Fruit fly (Drosophila melanogaster) whole organism, embryonic: ENCODE measurements around the gene Usf.

Experiments used
- C15 ChIP-seq: fragments of 200-800 bp; sonication (Bioruptor generic); IDR thresholded peaks from 3 replicates; pipeline ENCODE4 v1.3.6; 2022; ENCODE audit warnings: missing biosample characterization, missing genetic modification characterization
- CG11696 ChIP-seq: fragments of 200-800 bp; sonication (Bioruptor generic); IDR thresholded peaks from 2 replicates; pipeline ENCODE4 v1.3.6; 2022; ENCODE audit warnings: missing biosample characterization, missing genetic modification characterization
- CG12155 ChIP-seq: fragments of 200-800 bp; sonication (Bioruptor generic); optimal IDR thresholded peaks from 3 replicates; lab custom pipeline; 2016; ENCODE audit warnings: missing biosample characterization, missing genetic modification characterization
- CG12391 ChIP-seq: fragments of 200-800 bp; sonication (Bioruptor generic); optimal IDR thresholded peaks from 3 replicates; lab custom pipeline; 2018; ENCODE audit warnings: missing biosample characterization, mild to moderate bottlenecking, missing genetic modification characterization, moderate library complexity
- CG12659 ChIP-seq: fragments of 200-800 bp; sonication (Bioruptor generic); optimal IDR thresholded peaks from 3 replicates; lab custom pipeline; 2017; ENCODE audit warnings: mild to moderate bottlenecking, missing biosample characterization, missing genetic modification reagents, missing genetic modification characterization
- CG14860 ChIP-seq: fragments of 200-800 bp; sonication (Bioruptor generic); IDR thresholded peaks from 3 replicates; pipeline ENCODE4 v1.3.6; 2022; ENCODE audit warnings: missing biosample characterization, missing genetic modification characterization; ENCODE audit not compliant: partially characterized antibody
- CG17359 ChIP-seq: fragments of 200-800 bp; sonication (Bioruptor generic); optimal IDR thresholded peaks from 3 replicates; lab custom pipeline; 2018; ENCODE audit warnings: missing biosample characterization, mild to moderate bottlenecking, missing genetic modification characterization, moderate library complexity
- CG17361 ChIP-seq: fragments of 200-800 bp; sonication (Bioruptor generic); IDR thresholded peaks from 3 replicates; pipeline ENCODE4 v1.3.6; 2022; ENCODE audit warnings: missing biosample characterization, missing genetic modification characterization
- CG1792 ChIP-seq: fragments of 200-800 bp; sonication (Bioruptor generic); optimal IDR thresholded peaks from 2 replicates; lab custom pipeline; 2016; ENCODE audit warnings: missing biosample characterization, missing genetic modification characterization
- CG18011 ChIP-seq: fragments of 200-800 bp; sonication (Bioruptor generic); optimal IDR thresholded peaks from 2 replicates; lab custom pipeline; 2017; ENCODE audit warnings: missing biosample characterization, missing genetic modification characterization, mild to moderate bottlenecking, moderate library complexity, missing genotype
- CG2199 ChIP-seq: fragments of 200-800 bp; sonication (Bioruptor generic); IDR thresholded peaks from 3 replicates; pipeline ENCODE4 v1.3.6; 2022; ENCODE audit warnings: missing biosample characterization, missing genetic modification characterization
- CG32772 ChIP-seq: fragments of 200-800 bp; sonication (Bioruptor generic); IDR thresholded peaks from 2 replicates; pipeline ENCODE4 v1.3.6; 2022; ENCODE audit warnings: missing biosample characterization, missing genetic modification characterization
- CG34224 ChIP-seq: fragments of 200-800 bp; sonication (Bioruptor generic); IDR thresholded peaks from 3 replicates; pipeline ENCODE4 v1.3.6; 2022; ENCODE audit warnings: missing biosample characterization, missing genetic modification characterization; ENCODE audit not compliant: partially characterized antibody
- CG34376 ChIP-seq: fragments of 200-800 bp; sonication (Bioruptor generic); optimal IDR thresholded peaks from 2 replicates; lab custom pipeline; 2018; ENCODE audit warnings: missing biosample characterization, mild to moderate bottlenecking, missing genetic modification characterization
- CG3726 ChIP-seq: fragments of 200-800 bp; sonication (Bioruptor generic); IDR thresholded peaks from 3 replicates; pipeline ENCODE4, ENCODE4 v1.3.6; 2022; ENCODE audit warnings: missing biosample characterization, missing genetic modification characterization
- CG42726 ChIP-seq: fragments of 200-800 bp; sonication (Bioruptor generic); IDR thresholded peaks from 2 replicates; pipeline ENCODE4 v1.3.6; 2022; ENCODE audit warnings: missing biosample characterization, missing genetic modification characterization; ENCODE audit not compliant: partially characterized antibody
- CG4707 ChIP-seq: fragments of 200-800 bp; sonication (Bioruptor generic); optimal IDR thresholded peaks from 2 replicates; lab custom pipeline; 2018; ENCODE audit warnings: missing biosample characterization, mild to moderate bottlenecking, missing genetic modification characterization, moderate library complexity
- CG6272 ChIP-seq: fragments of 200-800 bp; sonication (Bioruptor generic); IDR thresholded peaks from 2 replicates; pipeline ENCODE4 v1.3.6; 2022; ENCODE audit warnings: missing biosample characterization, missing genetic modification characterization
- CG7745 ChIP-seq: fragments of 200-800 bp; sonication (Bioruptor generic); optimal IDR thresholded peaks from 2 replicates; lab custom pipeline; 2018; ENCODE audit warnings: missing biosample characterization, mild to moderate bottlenecking, missing genetic modification characterization, moderate library complexity
- CG7786 ChIP-seq: fragments of 200-800 bp; sonication (Bioruptor generic); optimal IDR thresholded peaks from 2 replicates; lab custom pipeline; 2016; ENCODE audit warnings: missing biosample characterization, missing genetic modification characterization
- CG8478 ChIP-seq: fragments of >200 bp; optimal IDR thresholded peaks from 2 replicates; lab custom pipeline; 2018
- Chrac-16 ChIP-seq: fragments of 200-800 bp; sonication (Bioruptor generic); optimal IDR thresholded peaks from 3 replicates; lab custom pipeline; 2016; ENCODE audit warnings: missing biosample characterization, missing genetic modification characterization
- Dll ChIP-seq: fragments of 200-800 bp; sonication (Bioruptor generic); IDR thresholded peaks from 4 replicates; pipeline ENCODE4 v1.3.6; 2022; ENCODE audit warnings: missing biosample characterization, missing genetic modification characterization; ENCODE audit not compliant: partially characterized antibody
- Doc2 ChIP-seq: fragments of 200-800 bp; sonication (Bioruptor generic); IDR thresholded peaks from 2 replicates; pipeline ENCODE4 v1.3.6; 2022; ENCODE audit warnings: missing biosample characterization, missing genetic modification characterization
- Ets65A ChIP-seq: fragments of 200-800 bp; sonication (Bioruptor generic); peaks from one replicate; lab custom pipeline; 2016; ENCODE audit warnings: missing biosample characterization, missing genetic modification characterization
- HHEX ChIP-seq: fragments of 200-800 bp; sonication (Bioruptor generic); optimal IDR thresholded peaks from 3 replicates; lab custom pipeline; 2017; ENCODE audit warnings: missing biosample characterization, mild to moderate bottlenecking, missing genetic modification characterization, missing genetic modification reagents
- Med ChIP-seq: fragments of 200-800 bp; sonication (Bioruptor generic); peaks from one replicate; lab custom pipeline; 2016; ENCODE audit warnings: missing biosample characterization, missing genetic modification characterization, mild to moderate bottlenecking, inconsistent platforms, moderate library complexity
- Myb ChIP-seq: fragments of 200-800 bp; sonication (Bioruptor generic); optimal IDR thresholded peaks from 2 replicates; lab custom pipeline; 2016; ENCODE audit warnings: missing biosample characterization, missing genetic modification characterization
- Nf-YC ChIP-seq: fragments of 200-800 bp; optimal IDR thresholded peaks from 3 replicates; lab custom pipeline; 2019; ENCODE audit warnings: missing biosample characterization, mild to moderate bottlenecking, missing genetic modification characterization, moderate library complexity
- Rx ChIP-seq: fragments of 200-800 bp; sonication (Bioruptor generic); IDR thresholded peaks from 2 replicates; pipeline ENCODE4 v1.3.6; 2022; ENCODE audit warnings: missing biosample characterization, missing genetic modification characterization
- Side ChIP-seq: fragments of 200-800 bp; sonication (Bioruptor generic); optimal IDR thresholded peaks from 2 replicates; lab custom pipeline; 2016; ENCODE audit warnings: missing biosample characterization, missing genetic modification characterization
- Trl ChIP-seq, 3 experiments: fragments of >200 bp in 2 of 3; fragments of 200-800 bp in 1 of 3; sonication (Bioruptor generic) in 1 of 3; optimal IDR thresholded peaks; 2 replicates in 1 of 3; 3 replicates in 2 of 3; lab custom pipeline; 2016 to 2017; ENCODE audit warnings: missing biosample characterization in 1 of 3, missing genetic modification characterization in 1 of 3
- YL-1 ChIP-seq: fragments of 200-800 bp; sonication (Bioruptor generic); optimal IDR thresholded peaks from 3 replicates; lab custom pipeline; 2017; ENCODE audit warnings: missing biosample characterization, mild to moderate bottlenecking, missing genetic modification characterization
- ash1 ChIP-seq: fragments of 200-800 bp; sonication (Bioruptor generic); optimal IDR thresholded peaks from 2 replicates; lab custom pipeline; 2018; ENCODE audit warnings: missing biosample characterization, mild to moderate bottlenecking, missing genetic modification characterization
- bigmax ChIP-seq: fragments of 200-800 bp; sonication (Bioruptor generic); optimal IDR thresholded peaks from 2 replicates; lab custom pipeline; 2018; ENCODE audit warnings: missing biosample characterization, mild to moderate bottlenecking, missing genetic modification characterization
- crp ChIP-seq, 2 experiments: fragments of 200-800 bp; sonication (Bioruptor generic); optimal IDR thresholded peaks; 2 replicates in 1 of 2; 3 replicates in 1 of 2; lab custom pipeline; 2017; ENCODE audit warnings: missing biosample characterization in 2 of 2, missing genetic modification characterization in 2 of 2, mild to moderate bottlenecking in 1 of 2, moderate library complexity in 1 of 2
- dan ChIP-seq: fragments of 200-800 bp; sonication (Bioruptor generic); IDR thresholded peaks from 2 replicates; pipeline ENCODE4 v1.3.6; 2022; ENCODE audit warnings: missing biosample characterization, missing genetic modification characterization
- dm ChIP-seq: fragments of 200-800 bp; sonication (Bioruptor generic); optimal IDR thresholded peaks from 3 replicates; lab custom pipeline; 2016; ENCODE audit warnings: missing biosample characterization, missing genetic modification characterization
- dmrt11E ChIP-seq: fragments of 200-800 bp; sonication (Bioruptor generic); optimal IDR thresholded peaks from 3 replicates; lab custom pipeline; 2018; ENCODE audit warnings: missing biosample characterization, mild to moderate bottlenecking, missing genetic modification characterization, moderate library complexity
- ham ChIP-seq: fragments of 200-800 bp; sonication (Bioruptor generic); IDR thresholded peaks from 2 replicates; pipeline ENCODE4 v1.3.6; 2022; ENCODE audit warnings: missing biosample characterization, missing genetic modification characterization
- insv ChIP-seq, 2 experiments: fragments of 200-800 bp; sonication (Bioruptor generic); optimal IDR thresholded peaks; 3 replicates each; lab custom pipeline; 2016 to 2018; ENCODE audit warnings: missing biosample characterization in 2 of 2, missing genetic modification characterization in 2 of 2
- lov ChIP-seq, 2 experiments: fragments of 200-800 bp in 1 of 2; fragments of >200 bp in 1 of 2; sonication (Bioruptor generic) in 1 of 2; IDR thresholded peaks in 1 of 2; optimal IDR thresholded peaks in 1 of 2; 2 replicates in 1 of 2; 3 replicates in 1 of 2; pipeline versions ENCODE4 v1.3.6 to Lab custom; 2017 to 2022; ENCODE audit warnings: missing biosample characterization in 1 of 2, missing genetic modification characterization in 1 of 2
- prd ChIP-seq, 3 experiments: fragments of >200 bp in 2 of 3; fragments of 200-800 bp in 1 of 3; sonication (Bioruptor generic) in 1 of 3; optimal IDR thresholded peaks in 2 of 3; IDR thresholded peaks in 1 of 3; 2 replicates in 2 of 3; 3 replicates in 1 of 3; pipeline versions ENCODE4 v1.3.6 to Lab custom; 2017 to 2022; ENCODE audit warnings: missing biosample characterization in 1 of 3, missing genetic modification characterization in 1 of 3
- pzg ChIP-seq: fragments of 200-800 bp; sonication (Bioruptor generic); optimal IDR thresholded peaks from 3 replicates; lab custom pipeline; 2018; ENCODE audit warnings: missing biosample characterization, mild to moderate bottlenecking, missing genetic modification characterization, moderate library complexity
- sqz ChIP-seq: fragments of 200-800 bp; sonication (Bioruptor generic); optimal IDR thresholded peaks from 3 replicates; lab custom pipeline; 2018; ENCODE audit warnings: missing biosample characterization, mild to moderate bottlenecking, missing genetic modification characterization
- unc-4 ChIP-seq: fragments of 200-800 bp; sonication (Bioruptor generic); IDR thresholded peaks from 2 replicates; pipeline ENCODE4 v1.3.6; 2022; ENCODE audit warnings: missing biosample characterization, missing genetic modification characterization; ENCODE audit not compliant: partially characterized antibody
- vnd ChIP-seq: fragments of 200-800 bp; sonication (Bioruptor generic); IDR thresholded peaks from 3 replicates; pipeline ENCODE4 v1.3.6; 2022; ENCODE audit warnings: missing biosample characterization, missing genetic modification characterization; ENCODE audit not compliant: partially characterized antibody
- zen2 ChIP-seq: fragments of 200-800 bp; sonication (Bioruptor generic); IDR thresholded peaks from 3 replicates; pipeline ENCODE4 v1.3.6; 2022; ENCODE audit warnings: missing biosample characterization, missing genetic modification characterization; ENCODE audit not compliant: partially characterized antibody

The Usf gene

dm6 chrX:4540430-4540932 lies 8.1 kb downstream of the Usf start, which contains the start of the genes rb and CHOp24 (continued):
- TF ChIP-seq CG42726 (GFP tag; lab: Robert Waterston, UW): peak; percentile 66
- no peak for TF ChIP-seq dmrt11E (tag; lab: Kevin White, UChicago)
- no peak for TF ChIP-seq CG3726
- no peak for TF ChIP-seq prd (optimal IDR thresholded peaks at IDR 0.05; lab: Kevin White, UChicago)
- TF ChIP-seq prd (GFP tag; IDR thresholded peaks at IDR 0.05; lab: Robert Waterston, UW): peak; percentile 24; the same call in 1 of the 3 replicates
- no peak for TF ChIP-seq CG17361 (GFP tag; lab: Robert Waterston, UW)
- TF ChIP-seq CG6272 (GFP tag; lab: Robert Waterston, UW): 0 out of 2 replicates have a peak, but pooled peaks have one; percentile 13
- TF ChIP-seq CG12659 (GFP tag; lab: Kevin White, UChicago): peak; percentile 70
- TF ChIP-seq CG14860 (GFP tag; lab: Robert Waterston, UW): peak; percentile 96
- peak; percentile 94 for TF ChIP-seq unc-4
- no peak for TF ChIP-seq CG32772
- peak; percentile 56 for TF ChIP-seq dm (GFP tag; lab: Kevin White, UChicago)
- peak; percentile 43 for TF ChIP-seq Nf-YC (tag; lab: Kevin White, UChicago)
- TF ChIP-seq HHEX (GFP tag; lab: Kevin White, UChicago): no peak
- TF ChIP-seq dan: no peak
- no peak for TF ChIP-seq C15 (GFP tag; lab: Robert Waterston, UW)
- no peak for TF ChIP-seq CG1792 (GFP tag; lab: Kevin White, UChicago)
- TF ChIP-seq CG7786 (GFP tag; lab: Kevin White, UChicago): peak; percentile 6
- TF ChIP-seq pzg: peak; percentile 70
- no peak for TF ChIP-seq CG11696 (GFP tag; lab: Robert Waterston, UW)
- TF ChIP-seq CG2199: no peak
- TF ChIP-seq Med (GFP tag; lab: Kevin White, UChicago): peak; percentile 86
- peak; percentile 63 for TF ChIP-seq Side (GFP tag; lab: Kevin White, UChicago)
- TF ChIP-seq CG34376 (GFP tag; lab: Kevin White, UChicago): no peak
- TF ChIP-seq CG12391 (tag; lab: Kevin White, UChicago): peak; percentile 8
- peak in 1 of 2 experiments; percentile 23 for TF ChIP-seq crp (GFP tag; optimal IDR thresholded peaks at IDR 0.05; lab: Kevin White, UChicago)
- TF ChIP-seq CG12155: no peak
- no peak for TF ChIP-seq CG8478 (lab: Kevin White, UChicago)
- no peak for TF ChIP-seq CG7745 (tag; lab: Kevin White, UChicago)
- TF ChIP-seq Trl (optimal IDR thresholded peaks at IDR 0.05; lab: Kevin White, UChicago): no peak
- peak; percentile 47 for TF ChIP-seq Trl (GFP tag; optimal IDR thresholded peaks at IDR 0.05; lab: Kevin White, UChicago)
- TF ChIP-seq Ets65A (GFP tag; lab: Kevin White, UChicago): peak; percentile 31
- no peak for TF ChIP-seq insv (GFP tag; optimal IDR thresholded peaks at IDR 0.05; lab: Kevin White, UChicago)
- peak; percentile 68 for TF ChIP-seq Myb
- no peak for TF ChIP-seq ham (GFP tag; lab: Robert Waterston, UW)
- no peak for TF ChIP-seq Rx (GFP tag; lab: Robert Waterston, UW)
- TF ChIP-seq Dll (GFP tag; lab: Robert Waterston, UW): peak; percentile 95
- TF ChIP-seq ash1 (GFP tag; lab: Kevin White, UChicago): no peak
- TF ChIP-seq bigmax: no peak
- TF ChIP-seq lov (optimal IDR thresholded peaks at IDR 0.05; lab: Kevin White, UChicago): no peak
- TF ChIP-seq lov (GFP tag; IDR thresholded peaks at IDR 0.05; lab: Robert Waterston, UW): no peak
- peak; percentile 86 for TF ChIP-seq sqz (GFP tag; lab: Kevin White, UChicago)
- TF ChIP-seq vnd (GFP tag; lab: Robert Waterston, UW): peak; percentile 96
- TF ChIP-seq Doc2: no peak
- peak; percentile 4 for TF ChIP-seq Chrac-16
- peak; percentile 78; the same call in 1 of the 3 replicates for TF ChIP-seq zen2 (GFP tag; lab: Robert Waterston, UW)
- peak; percentile 90 for TF ChIP-seq CG34224 (GFP tag; lab: Robert Waterston, UW)
- TF ChIP-seq YL-1 (GFP tag; lab: Kevin White, UChicago): peak; percentile 61
- no peak for TF ChIP-seq CG18011 (GFP tag; lab: Kevin White, UChicago)
- TF ChIP-seq CG17359 (tag; lab: Kevin White, UChicago): peak; percentile 47
- no peak for TF ChIP-seq CG4707 (GFP tag; lab: Kevin White, UChicago)
